Worm (Caenorhabditis elegans) whole organism, mixed stage, embryonic: ENCODE measurements around the gene irld-8.

Experiments
- M03D4.4 ChIP-seq: sonication (generic microtip); optimal IDR thresholded peaks from 2 replicates; lab custom pipeline; 2017; ENCODE audit warnings: mild to moderate bottlenecking, missing genetic modification characterization, missing compliant biosample characterization
- bed-3 ChIP-seq: fragments of 200-800 bp; sonication (Bioruptor generic); optimal IDR thresholded peaks from 3 replicates; lab custom pipeline; 2018; ENCODE audit warnings: mild to moderate bottlenecking, missing genetic modification characterization, moderate library complexity, missing compliant biosample characterization
- blmp-1 ChIP-seq: fragments of 150-350 bp; optimal IDR thresholded peaks from 2 replicates; lab custom pipeline; 2014; ENCODE audit warnings: missing biosample characterization, missing genetic modification characterization
- ceh-39 ChIP-seq: fragments of 150-350 bp; optimal IDR thresholded peaks from 2 replicates; lab custom pipeline; 2014; ENCODE audit warnings: missing biosample characterization, missing genetic modification characterization
- ceh-43 ChIP-seq: fragments of 200-800 bp; sonication (Bioruptor generic); optimal IDR thresholded peaks from 2 replicates; lab custom pipeline; 2018; ENCODE audit warnings: mild to moderate bottlenecking, missing genetic modification characterization, moderate library complexity, missing compliant biosample characterization
- ces-1 ChIP-seq: fragments of 150-350 bp; optimal IDR thresholded peaks from 2 replicates; lab custom pipeline; 2014; ENCODE audit warnings: missing biosample characterization, missing genetic modification reagents, missing genetic modification characterization
- cnd-1 ChIP-seq: fragments of 200-800 bp; sonication (Bioruptor generic); optimal IDR thresholded peaks from 2 replicates; lab custom pipeline; 2018; ENCODE audit warnings: mild to moderate bottlenecking, missing genetic modification characterization, missing compliant biosample characterization
- drap-1 ChIP-seq: fragments of 200-800 bp; sonication (Bioruptor generic); optimal IDR thresholded peaks from 3 replicates; lab custom pipeline; 2018; ENCODE audit warnings: mild to moderate bottlenecking, missing genetic modification characterization, missing compliant biosample characterization
- elt-1 ChIP-seq: sonication (generic microtip); optimal IDR thresholded peaks from 2 replicates; lab custom pipeline; 2017; ENCODE audit warnings: missing genetic modification characterization, mild to moderate bottlenecking, missing compliant biosample characterization, antibody characterized with exemption, moderate library complexity, borderline replicate concordance; ENCODE audit not compliant: insufficient read depth
- elt-3 ChIP-seq: fragments of 150-350 bp; optimal IDR thresholded peaks from 2 replicates; lab custom pipeline; 2014; ENCODE audit warnings: missing biosample characterization, missing genetic modification characterization
- ham-2 ChIP-seq: fragments of 200-800 bp; sonication (Bioruptor generic); optimal IDR thresholded peaks from 2 replicates; lab custom pipeline; 2018; ENCODE audit warnings: mild to moderate bottlenecking, missing genetic modification characterization, missing compliant biosample characterization
- lin-13 ChIP-seq: fragments of 150-350 bp; optimal IDR thresholded peaks from 2 replicates; lab custom pipeline; 2014; ENCODE audit warnings: missing biosample characterization, missing genetic modification characterization
- lsy-2 ChIP-seq: fragments of 150-350 bp; optimal IDR thresholded peaks from 2 replicates; lab custom pipeline; 2014; ENCODE audit warnings: missing biosample characterization, missing genetic modification characterization
- mab-5 ChIP-seq: fragments of 150-350 bp; optimal IDR thresholded peaks from 2 replicates; lab custom pipeline; 2014; ENCODE audit warnings: missing biosample characterization, missing genetic modification characterization
- mep-1 ChIP-seq: fragments of 150-350 bp; optimal IDR thresholded peaks from 2 replicates; lab custom pipeline; 2017; ENCODE audit warnings: missing biosample characterization, missing genetic modification reagents, missing genetic modification characterization, inconsistent platforms
- mls-2 ChIP-seq: sonication (generic microtip); optimal IDR thresholded peaks from 2 replicates; lab custom pipeline; 2016; ENCODE audit warnings: mild to moderate bottlenecking, missing genetic modification characterization, moderate library complexity, missing compliant biosample characterization
- nhr-12 ChIP-seq: fragments of 150-350 bp; optimal IDR thresholded peaks from 2 replicates; lab custom pipeline; 2014; ENCODE audit warnings: missing biosample characterization, missing genetic modification characterization
- nhr-2 ChIP-seq: fragments of 150-350 bp; optimal IDR thresholded peaks from 2 replicates; lab custom pipeline; 2014; ENCODE audit warnings: missing biosample characterization, missing genetic modification characterization
- nhr-28 ChIP-seq: fragments of 150-350 bp; optimal IDR thresholded peaks from 2 replicates; lab custom pipeline; 2014; ENCODE audit warnings: missing biosample characterization, missing genetic modification characterization
- nhr-76 ChIP-seq: sonication (generic microtip); optimal IDR thresholded peaks from 2 replicates; lab custom pipeline; 2017; ENCODE audit warnings: missing biosample characterization, missing genetic modification characterization
- pha-4 ChIP-seq: fragments of 150-350 bp; optimal IDR thresholded peaks from 2 replicates; lab custom pipeline; 2018; ENCODE audit warnings: missing biosample characterization, missing genetic modification reagents, missing genetic modification characterization
- sem-2 ChIP-seq: fragments of 200-800 bp; sonication (Bioruptor generic); optimal IDR thresholded peaks from 2 replicates; lab custom pipeline; 2018; ENCODE audit warnings: mild to moderate bottlenecking, missing genetic modification characterization, missing compliant biosample characterization
- sptf-1 ChIP-seq: sonication (generic microtip); optimal IDR thresholded peaks from 2 replicates; lab custom pipeline; 2017; ENCODE audit warnings: mild to moderate bottlenecking, missing genetic modification characterization, moderate library complexity, missing compliant biosample characterization
- tbx-8 ChIP-seq: fragments of 200-800 bp; sonication (Bioruptor generic); optimal IDR thresholded peaks from 2 replicates; lab custom pipeline; 2018; ENCODE audit warnings: mild to moderate bottlenecking, missing genetic modification characterization, moderate library complexity, missing compliant biosample characterization
- unc-120 ChIP-seq: sonication (generic microtip); optimal IDR thresholded peaks from 2 replicates; lab custom pipeline; 2017; ENCODE audit warnings: missing genetic modification characterization, missing compliant biosample characterization; ENCODE audit not compliant: poor library complexity, severe bottlenecking
- unc-39 ChIP-seq: fragments of 150-350 bp; optimal IDR thresholded peaks from 2 replicates; lab custom pipeline; 2014; ENCODE audit warnings: missing biosample characterization, missing genetic modification characterization
- unc-62 ChIP-seq: fragments of 150-350 bp; optimal IDR thresholded peaks from 2 replicates; lab custom pipeline; 2014; ENCODE audit warnings: missing biosample characterization, missing genetic modification reagents, missing genetic modification characterization
- zip-8 ChIP-seq: fragments of 150-350 bp; optimal IDR thresholded peaks from 2 replicates; lab custom pipeline; 2014; ENCODE audit warnings: missing biosample characterization, missing genetic modification characterization
- ztf-11 ChIP-seq: fragments of 150-350 bp; optimal IDR thresholded peaks from 2 replicates; lab custom pipeline; 2014; ENCODE audit warnings: missing biosample characterization, missing genetic modification characterization

The irld-8 gene

ce11 chrIV:8153163-8153562 lies 37.6 kb downstream of the irld-8 start:
- TF ChIP-seq unc-62 (GFP tag; lab: Kevin White, UChicago) (no peak), lsy-2 (tag; lab: Kevin White, UChicago) (no peak), ham-2 (GFP tag; lab: Kevin White, UChicago) (no peak), pha-4 (no peak), nhr-28 (no peak), ces-1 (GFP tag; lab: Kevin White, UChicago) (no peak), M03D4.4 (no peak), nhr-76 (no peak), elt-3 (tag; lab: Kevin White, UChicago) (no peak), nhr-2 (tag; lab: Kevin White, UChicago) (no peak), unc-120 (tag; lab: Kevin White, UChicago) (no peak), nhr-12 (tag; lab: Kevin White, UChicago) (no peak)

ce11 chrIV:8154966-8155365 lies 39.4 kb downstream of the irld-8 start:
- TF ChIP-seq nhr-76 (no peak), ztf-11 (tag; lab: Kevin White, UChicago) (no peak), ceh-39 (no peak), ces-1 (GFP tag; lab: Kevin White, UChicago) (no peak), unc-62 (GFP tag; lab: Kevin White, UChicago) (no peak)
- TF ChIP-seq, all 35 proteins: peak for 0

- TF ChIP-seq sptf-1 (tag; lab: Kevin White, UChicago) (no peak), mls-2 (no peak), zip-8 (no peak), sem-2 (GFP tag; lab: Kevin White, UChicago) (no peak), tbx-8 (no peak), lin-13 (tag; lab: Kevin White, UChicago) (no peak)
Observed at ce11 chrIV:8157161-8157560, 41.6 kb downstream of the irld-8 start, which contains the start of gene B0218.5. Gene B0218.5 (minus strand): TSS chrIV:8157261.

- no peak for TF ChIP-seq elt-1 (tag; lab: Kevin White, UChicago)
Observed at ce11 chrIV:8159087-8159486, 43.5 kb downstream of the irld-8 start, which contains the start of gene faah-1. Gene faah-1 (plus strand): TSS chrIV:8159387.

- TF ChIP-seq elt-1 (tag; lab: Kevin White, UChicago) (no peak), mep-1 (tag; lab: Kevin White, UChicago) (no peak), unc-39 (no peak), unc-62 (GFP tag; lab: Kevin White, UChicago) (no peak), lsy-2 (tag; lab: Kevin White, UChicago) (no peak), blmp-1 (no peak), ceh-39 (no peak), ham-2 (GFP tag; lab: Kevin White, UChicago) (no peak), M03D4.4 (no peak), mab-5 (no peak), ces-1 (GFP tag; lab: Kevin White, UChicago) (no peak), unc-120 (tag; lab: Kevin White, UChicago) (no peak), zip-8 (no peak)
Observed at ce11 chrIV:8159995-8160394, 44.4 kb downstream of the irld-8 start.

ce11 chrIV:8161774-8162173 lies 46.2 kb downstream of the irld-8 start:
- no peak for TF ChIP-seq ham-2 (GFP tag; lab: Kevin White, UChicago)
- no peak for TF ChIP-seq elt-1 (tag; lab: Kevin White, UChicago)
- no peak for TF ChIP-seq elt-3 (tag; lab: Kevin White, UChicago)
- TF ChIP-seq nhr-28 = no peak
- no peak for TF ChIP-seq cnd-1 (tag; lab: Kevin White, UChicago)
- no peak for TF ChIP-seq tbx-8
- no peak for TF ChIP-seq sptf-1 (tag; lab: Kevin White, UChicago)
- no peak for TF ChIP-seq bed-3 (GFP tag; lab: Kevin White, UChicago)
- no peak for TF ChIP-seq drap-1 (GFP tag; lab: Kevin White, UChicago)
- no peak for TF ChIP-seq nhr-2 (tag; lab: Kevin White, UChicago)
- TF ChIP-seq ceh-43 = no peak
